Fruit fly (Drosophila melanogaster) whole organism, embryonic: ENCODE measurements around the gene Pde9.

ENCODE experiments used
- Antp ChIP-seq: fragments of 200-800 bp; sonication (Bioruptor generic); optimal IDR thresholded peaks from 3 replicates; lab custom pipeline; 2016; ENCODE audit warnings: missing biosample characterization, missing genetic modification characterization
- Awh ChIP-seq: fragments of 200-800 bp; sonication (Bioruptor generic); IDR thresholded peaks from 2 replicates; pipeline ENCODE4, ENCODE4 v1.3.6; 2022; ENCODE audit warnings: missing biosample characterization, missing genetic modification characterization
- B-H2 ChIP-seq: fragments of 200-800 bp; sonication (Bioruptor generic); optimal IDR thresholded peaks from 2 replicates; lab custom pipeline; 2018; ENCODE audit warnings: missing biosample characterization, mild to moderate bottlenecking, missing genetic modification characterization
- CG11504 ChIP-seq: fragments of 200-800 bp; sonication (Bioruptor generic); optimal IDR thresholded peaks from 3 replicates; lab custom pipeline; 2019; ENCODE audit warnings: missing biosample characterization, mild to moderate bottlenecking, missing genetic modification characterization, moderate library complexity
- CG12219 ChIP-seq: fragments of 200-800 bp; sonication (Bioruptor generic); optimal IDR thresholded peaks from 3 replicates; lab custom pipeline; 2018; ENCODE audit warnings: missing biosample characterization, mild to moderate bottlenecking, missing genetic modification characterization
- CG12299 ChIP-seq: fragments of 200-800 bp; sonication (Bioruptor generic); optimal IDR thresholded peaks from 2 replicates; lab custom pipeline; 2018; ENCODE audit warnings: missing biosample characterization, mild to moderate bottlenecking, missing genetic modification characterization
- CG14667 ChIP-seq: fragments of 200-800 bp; sonication (Bioruptor generic); IDR thresholded peaks from 2 replicates; pipeline ENCODE4 v1.3.6; 2022; ENCODE audit warnings: missing biosample characterization, missing genetic modification characterization
- CG15073 ChIP-seq: fragments of 200-800 bp; sonication (Bioruptor generic); optimal IDR thresholded peaks from 2 replicates; lab custom pipeline; 2016; ENCODE audit warnings: missing biosample characterization, missing genetic modification characterization
- CG1647 ChIP-seq: fragments of 200-800 bp; sonication (Bioruptor generic); optimal IDR thresholded peaks from 3 replicates; lab custom pipeline; 2016; ENCODE audit warnings: missing biosample characterization, missing genetic modification characterization
- CG17829 ChIP-seq: fragments of 200-800 bp; optimal IDR thresholded peaks from 2 replicates; lab custom pipeline; 2019; ENCODE audit warnings: missing biosample characterization, mild to moderate bottlenecking, missing genetic modification characterization, moderate library complexity
- CG4328 ChIP-seq: fragments of 200-800 bp; sonication (Bioruptor generic); optimal IDR thresholded peaks from 3 replicates; lab custom pipeline; 2017; ENCODE audit warnings: missing biosample characterization, missing genetic modification reagents, missing genetic modification characterization
- CG4424 ChIP-seq: fragments of 200-800 bp; sonication (Bioruptor generic); optimal IDR thresholded peaks from 3 replicates; lab custom pipeline; 2016; ENCODE audit warnings: missing biosample characterization, missing genetic modification characterization
- CG4707 ChIP-seq: fragments of 200-800 bp; sonication (Bioruptor generic); optimal IDR thresholded peaks from 2 replicates; lab custom pipeline; 2018; ENCODE audit warnings: missing biosample characterization, mild to moderate bottlenecking, missing genetic modification characterization, moderate library complexity
- CG6813 ChIP-seq: fragments of 200-800 bp; sonication (Bioruptor generic); optimal IDR thresholded peaks from 2 replicates; lab custom pipeline; 2017; ENCODE audit warnings: missing biosample characterization, missing genetic modification characterization, mild to moderate bottlenecking, moderate library complexity, missing genetic modification reagents
- CG7271 ChIP-seq: fragments of 200-800 bp; sonication (Bioruptor generic); optimal IDR thresholded peaks from 2 replicates; lab custom pipeline; 2018; ENCODE audit warnings: missing biosample characterization, mild to moderate bottlenecking, missing genetic modification characterization, moderate library complexity
- CG7839 ChIP-seq: fragments of 200-800 bp; sonication (Bioruptor generic); optimal IDR thresholded peaks from 3 replicates; lab custom pipeline; 2018; ENCODE audit warnings: missing biosample characterization, mild to moderate bottlenecking, missing genetic modification characterization, moderate library complexity
- CkIIα-i1 ChIP-seq: fragments of 200-800 bp; sonication (Bioruptor generic); IDR thresholded peaks from 2 replicates; pipeline ENCODE4 v1.3.6; 2022; ENCODE audit warnings: missing biosample characterization, missing genetic modification characterization
- CrebB ChIP-seq: fragments of 200-800 bp; sonication (Bioruptor generic); optimal IDR thresholded peaks from 3 replicates; lab custom pipeline; 2018; ENCODE audit warnings: missing biosample characterization, mild to moderate bottlenecking, missing genetic modification characterization
- Dek ChIP-seq: fragments of 200-800 bp; sonication (Bioruptor generic); optimal IDR thresholded peaks from 3 replicates; lab custom pipeline; 2019; ENCODE audit warnings: missing biosample characterization, mild to moderate bottlenecking, missing genetic modification characterization, moderate library complexity
- ERR ChIP-seq: fragments of 200-800 bp; sonication (Bioruptor generic); optimal IDR thresholded peaks from 2 replicates; lab custom pipeline; 2016; ENCODE audit warnings: missing biosample characterization, missing genetic modification characterization
- Ets97D ChIP-seq: fragments of 200-800 bp; sonication (Bioruptor generic); optimal IDR thresholded peaks from 3 replicates; lab custom pipeline; 2016; ENCODE audit warnings: missing biosample characterization, missing genetic modification characterization
- GATAe ChIP-seq: fragments of 200-800 bp; sonication (Bioruptor generic); conservative IDR thresholded peaks from 2 replicates; pipeline ENCODE4 v1.3.6; 2022; ENCODE audit warnings: missing biosample characterization, missing genetic modification characterization
- Hand ChIP-seq: fragments of 200-800 bp; sonication (Bioruptor generic); optimal IDR thresholded peaks from 2 replicates; lab custom pipeline; 2017; ENCODE audit warnings: mild to moderate bottlenecking, missing biosample characterization, missing genetic modification reagents, missing genetic modification characterization
- Hr78 ChIP-seq, 2 experiments: fragments of 200-800 bp in 1 of 2; fragments of >200 bp in 1 of 2; sonication (Bioruptor generic) in 1 of 2; optimal IDR thresholded peaks; 2 replicates each; lab custom pipeline; 2017 to 2019; ENCODE audit warnings: missing biosample characterization in 2 of 2, missing genetic modification characterization in 2 of 2, mild to moderate bottlenecking in 1 of 2, moderate library complexity in 1 of 2
- Lhr ChIP-seq: fragments of 200-800 bp; sonication (Bioruptor generic); optimal IDR thresholded peaks from 3 replicates; lab custom pipeline; 2017; ENCODE audit warnings: mild to moderate bottlenecking, missing biosample characterization, missing genetic modification reagents, missing genetic modification characterization
- Max ChIP-seq: fragments of 200-800 bp; sonication (Bioruptor generic); optimal IDR thresholded peaks from 2 replicates; lab custom pipeline; 2016; ENCODE audit warnings: missing biosample characterization, mild to moderate bottlenecking, missing genetic modification characterization
- NFAT ChIP-seq: fragments of 200-800 bp; sonication (Bioruptor generic); IDR thresholded peaks from 2 replicates; pipeline ENCODE4 v1.3.6; 2022; ENCODE audit warnings: missing biosample characterization, missing genetic modification characterization
- Sin3A ChIP-seq: fragments of >200 bp; optimal IDR thresholded peaks from 2 replicates; lab custom pipeline; 2018
- Spps ChIP-seq: fragments of 200-800 bp; sonication (Bioruptor generic); optimal IDR thresholded peaks from 2 replicates; lab custom pipeline; 2018; ENCODE audit warnings: missing biosample characterization, mild to moderate bottlenecking, missing genetic modification characterization
- YL-1 ChIP-seq: fragments of 200-800 bp; sonication (Bioruptor generic); optimal IDR thresholded peaks from 3 replicates; lab custom pipeline; 2017; ENCODE audit warnings: missing biosample characterization, mild to moderate bottlenecking, missing genetic modification characterization
- amos ChIP-seq: fragments of 200-800 bp; sonication (Bioruptor generic); IDR thresholded peaks from 2 replicates; pipeline ENCODE4 v1.3.6; 2022; ENCODE audit warnings: missing biosample characterization, missing genetic modification characterization; ENCODE audit not compliant: partially characterized antibody
- br ChIP-seq: fragments of >200 bp; optimal IDR thresholded peaks from 2 replicates; lab custom pipeline; 2017
- caup ChIP-seq: fragments of 200-800 bp; sonication (Bioruptor generic); optimal IDR thresholded peaks from 3 replicates; lab custom pipeline; 2017; ENCODE audit warnings: missing biosample characterization, mild to moderate bottlenecking, missing genetic modification characterization, moderate library complexity; ENCODE audit not compliant: severe bottlenecking
- chinmo ChIP-seq: fragments of 200-800 bp; sonication (Bioruptor generic); IDR thresholded peaks from 4 replicates; pipeline ENCODE4 v1.3.6; 2022; ENCODE audit warnings: missing biosample characterization, missing genetic modification characterization; ENCODE audit not compliant: partially characterized antibody
- dan ChIP-seq: fragments of 200-800 bp; sonication (Bioruptor generic); IDR thresholded peaks from 2 replicates; pipeline ENCODE4 v1.3.6; 2022; ENCODE audit warnings: missing biosample characterization, missing genetic modification characterization
- dpn ChIP-seq, 2 experiments: fragments of 200-800 bp; sonication (Bioruptor generic); optimal IDR thresholded peaks; 3 replicates each; lab custom pipeline; 2016; ENCODE audit warnings: missing biosample characterization in 2 of 2, missing genetic modification characterization in 2 of 2
- exex ChIP-seq: fragments of 200-800 bp; sonication (Bioruptor generic); optimal IDR thresholded peaks from 4 replicates; lab custom pipeline; 2018; ENCODE audit warnings: missing biosample characterization, mild to moderate bottlenecking, missing genetic modification characterization, moderate library complexity
- fd64A ChIP-seq: fragments of 200-800 bp; sonication (Bioruptor generic); optimal IDR thresholded peaks from 3 replicates; lab custom pipeline; 2018; ENCODE audit warnings: missing biosample characterization, mild to moderate bottlenecking, missing genetic modification characterization
- gcm ChIP-seq: fragments of 200-800 bp; sonication (Bioruptor generic); optimal IDR thresholded peaks from 2 replicates; lab custom pipeline; 2019; ENCODE audit warnings: missing biosample characterization, mild to moderate bottlenecking, missing genetic modification characterization, moderate library complexity
- gcm2 ChIP-seq: fragments of 200-800 bp; sonication (Bioruptor generic); optimal IDR thresholded peaks from 2 replicates; lab custom pipeline; 2016; ENCODE audit warnings: missing biosample characterization, missing genetic modification characterization
- h ChIP-seq: fragments of >200 bp; optimal IDR thresholded peaks from 2 replicates; lab custom pipeline; 2017
- ham ChIP-seq: fragments of 200-800 bp; sonication (Bioruptor generic); IDR thresholded peaks from 2 replicates; pipeline ENCODE4 v1.3.6; 2022; ENCODE audit warnings: missing biosample characterization, missing genetic modification characterization
- lilli ChIP-seq: fragments of 200-800 bp; sonication (Bioruptor generic); optimal IDR thresholded peaks from 3 replicates; lab custom pipeline; 2016; ENCODE audit warnings: missing biosample characterization, missing genetic modification characterization
- org-1 ChIP-seq: fragments of 200-800 bp; sonication (Bioruptor generic); optimal IDR thresholded peaks from 2 replicates; lab custom pipeline; 2017; ENCODE audit warnings: missing biosample characterization, missing genetic modification characterization
- pnt ChIP-seq: fragments of 200-800 bp; sonication (Bioruptor generic); optimal IDR thresholded peaks from 3 replicates; lab custom pipeline; 2016; ENCODE audit warnings: missing biosample characterization, missing genetic modification characterization
- sc ChIP-seq, 3 experiments: fragments of >200 bp in 2 of 3; fragments of 200-800 bp in 1 of 3; sonication (Bioruptor generic) in 1 of 3; optimal IDR thresholded peaks; 2 replicates in 2 of 3; 3 replicates in 1 of 3; lab custom pipeline; 2017; ENCODE audit warnings: mild to moderate bottlenecking in 1 of 3, missing biosample characterization in 1 of 3, missing genetic modification characterization in 1 of 3, missing genetic modification reagents in 1 of 3
- slou ChIP-seq: fragments of 200-800 bp; sonication (Bioruptor generic); optimal IDR thresholded peaks from 3 replicates; lab custom pipeline; 2016; ENCODE audit warnings: missing biosample characterization, missing genetic modification characterization
- stwl ChIP-seq: fragments of 200-800 bp; sonication (Bioruptor generic); optimal IDR thresholded peaks from 3 replicates; lab custom pipeline; 2018; ENCODE audit warnings: missing biosample characterization, mild to moderate bottlenecking, missing genetic modification characterization, moderate library complexity
- tio ChIP-seq: fragments of 200-800 bp; sonication (Bioruptor generic); optimal IDR thresholded peaks from 2 replicates; lab custom pipeline; 2017; ENCODE audit warnings: missing biosample characterization, missing genetic modification characterization, inconsistent platforms
- zf30C ChIP-seq: fragments of 200-800 bp; sonication (Bioruptor generic); optimal IDR thresholded peaks from 3 replicates; lab custom pipeline; 2018; ENCODE audit warnings: missing biosample characterization, mild to moderate bottlenecking, missing genetic modification characterization
- zfh2 ChIP-seq: fragments of 200-800 bp; sonication (Bioruptor generic); optimal IDR thresholded peaks from 2 replicates; lab custom pipeline; 2016; ENCODE audit warnings: missing biosample characterization, missing genetic modification characterization

Pde9 gene

dm6 chrX:12752196-12752595 is 144.9 kb downstream of the Pde9 start (continued):
- peak; percentile 99 for TF ChIP-seq Spps
- peak; percentile 92 for TF ChIP-seq CG15073 (GFP tag; lab: Kevin White, UChicago)
- TF ChIP-seq CG14667: peak; percentile 98
- TF ChIP-seq CG4424 (GFP tag; lab: Kevin White, UChicago): peak; percentile 99
- peak; percentile 97 for TF ChIP-seq GATAe (GFP tag; lab: Robert Waterston, UW)
- TF ChIP-seq br (lab: Kevin White, UChicago): no peak
- peak; percentile 99 for TF ChIP-seq tio (GFP tag; lab: Kevin White, UChicago)
- TF ChIP-seq Hand: peak; percentile 98
- TF ChIP-seq CG12219: peak; percentile 99
- TF ChIP-seq Max (GFP tag; lab: Kevin White, UChicago): peak; percentile 99
- peak; percentile 82 for TF ChIP-seq stwl
- peak; percentile 96 for TF ChIP-seq CG4707
- peak; percentile 98 for TF ChIP-seq gcm (GFP tag; lab: Kevin White, UChicago)
- TF ChIP-seq amos (GFP tag; lab: Robert Waterston, UW): no peak
- peak; percentile 90 for TF ChIP-seq fd64A (GFP tag; lab: Kevin White, UChicago)
- TF ChIP-seq Awh (GFP tag; lab: Robert Waterston, UW): peak; percentile 99
- peak; percentile 95 for TF ChIP-seq YL-1 (GFP tag; lab: Kevin White, UChicago)
- no peak for TF ChIP-seq h
- TF ChIP-seq ham (GFP tag; lab: Robert Waterston, UW): peak; percentile 97
- peak; percentile 99 for TF ChIP-seq gcm2 (GFP tag; lab: Kevin White, UChicago)
- TF ChIP-seq exex: peak; percentile 91
- TF ChIP-seq Sin3A (lab: Kevin White, UChicago): no peak
- TF ChIP-seq CG4328 (GFP tag; lab: Kevin White, UChicago): peak; percentile 89
- TF ChIP-seq CG17829 (tag; lab: Kevin White, UChicago): peak; percentile 99
- TF ChIP-seq CG11504 (tag; lab: Kevin White, UChicago): peak; percentile 98
- peak; percentile 99 for TF ChIP-seq Dek
- TF ChIP-seq zf30C (GFP tag; lab: Kevin White, UChicago): peak; percentile 99
- TF ChIP-seq B-H2 (GFP tag; lab: Kevin White, UChicago): peak; percentile 94
- TF ChIP-seq NFAT: peak; percentile 99
- TF ChIP-seq CG1647 (GFP tag; lab: Kevin White, UChicago): peak; percentile 99
- peak; percentile 99 for TF ChIP-seq CrebB (tag; lab: Kevin White, UChicago)
- peak; percentile 98 for TF ChIP-seq org-1 (GFP tag; lab: Kevin White, UChicago)
- TF ChIP-seq lilli (GFP tag; lab: Kevin White, UChicago): peak; percentile 98
- peak; percentile 99 for TF ChIP-seq zfh2 (GFP tag; lab: Kevin White, UChicago)
- peak; percentile 92 for TF ChIP-seq CG7271 (tag; lab: Kevin White, UChicago)
- TF ChIP-seq CkIIα-i1 (GFP tag; lab: Robert Waterston, UW): peak; percentile 95
- TF ChIP-seq Lhr (GFP tag; lab: Kevin White, UChicago): peak; percentile 98
- TF ChIP-seq chinmo (GFP tag; lab: Robert Waterston, UW): no peak
- TF ChIP-seq dan (GFP tag; lab: Robert Waterston, UW): peak; percentile 98
- TF ChIP-seq Antp (GFP tag; lab: Kevin White, UChicago): peak; percentile 99
- TF ChIP-seq caup: peak; percentile 99
- peak; percentile 99 for TF ChIP-seq slou (GFP tag; lab: Kevin White, UChicago)
- peak; percentile 95 for TF ChIP-seq Ets97D (GFP tag; lab: Kevin White, UChicago)
- TF ChIP-seq dpn (GFP tag; optimal IDR thresholded peaks at IDR 0.05; lab: Kevin White, UChicago): peak; percentile 99 to 100
- peak; percentile 99 for TF ChIP-seq CG6813 (GFP tag; lab: Kevin White, UChicago)
- peak in 1 of 2 experiments; percentile 58 for TF ChIP-seq Hr78 (GFP tag; optimal IDR thresholded peaks at IDR 0.05; lab: Kevin White, UChicago)
- peak; percentile 99 for TF ChIP-seq ERR (GFP tag; lab: Kevin White, UChicago)
- peak; percentile 97 for TF ChIP-seq CG12299 (tag; lab: Kevin White, UChicago)
- no peak for TF ChIP-seq sc (optimal IDR thresholded peaks at IDR 0.05; lab: Kevin White, UChicago)
- peak; percentile 99 for TF ChIP-seq sc (GFP tag; optimal IDR thresholded peaks at IDR 0.05; lab: Kevin White, UChicago)
- peak; percentile 99 for TF ChIP-seq pnt (GFP tag; lab: Kevin White, UChicago)
- peak; percentile 99 for TF ChIP-seq CG7839 (tag; lab: Kevin White, UChicago)
